Worm (Caenorhabditis elegans) whole organism, late embryonic: ENCODE results near the gene srz-72.

Experiments
- C38D4.7 ChIP-seq: fragments of 200-800 bp; sonication (Bioruptor generic); optimal IDR thresholded peaks from 2 replicates; lab custom pipeline; 2018; ENCODE audit warnings: mild to moderate bottlenecking, missing genetic modification characterization, moderate library complexity, missing compliant biosample characterization
- ahr-1 ChIP-seq: sonication (generic microtip); optimal IDR thresholded peaks from 2 replicates; lab custom pipeline; 2016; ENCODE audit warnings: missing genetic modification characterization, missing compliant biosample characterization
- ceh-18 ChIP-seq: sonication (generic microtip); optimal IDR thresholded peaks from 2 replicates; lab custom pipeline; 2016; ENCODE audit warnings: missing genetic modification characterization, missing compliant biosample characterization
- ceh-2 ChIP-seq: sonication (generic microtip); optimal IDR thresholded peaks from 2 replicates; lab custom pipeline; 2016; ENCODE audit warnings: missing genotype, missing genetic modification characterization, missing compliant biosample characterization
- ceh-30 ChIP-seq: fragments of 150-350 bp; optimal IDR thresholded peaks from 2 replicates; lab custom pipeline; 2014; ENCODE audit warnings: missing biosample characterization, missing genetic modification characterization
- ceh-45 ChIP-seq: fragments of 200-800 bp; sonication (Bioruptor generic); IDR thresholded peaks from 2 replicates; pipeline ENCODE4 v1.3.6; 2022; ENCODE audit warnings: missing genetic modification reagents, missing genetic modification characterization, missing compliant biosample characterization
- ceh-9 ChIP-seq: sonication (generic microtip); optimal IDR thresholded peaks from 2 replicates; lab custom pipeline; 2016; ENCODE audit warnings: mild to moderate bottlenecking, missing genetic modification characterization, inconsistent platforms, missing compliant biosample characterization
- dmd-4 ChIP-seq: sonication (generic microtip); optimal IDR thresholded peaks from 2 replicates; lab custom pipeline; 2016; ENCODE audit warnings: borderline replicate concordance, missing genetic modification characterization, missing compliant biosample characterization
- elt-4 ChIP-seq: sonication (generic microtip); optimal IDR thresholded peaks from 2 replicates; lab custom pipeline; 2016; ENCODE audit warnings: missing genetic modification characterization, missing compliant biosample characterization
- fax-1 ChIP-seq: sonication (generic microtip); optimal IDR thresholded peaks from 2 replicates; lab custom pipeline; 2016; ENCODE audit warnings: missing genotype, missing genetic modification characterization, missing compliant biosample characterization
- fkh-6 ChIP-seq: sonication (generic microtip); optimal IDR thresholded peaks from 2 replicates; lab custom pipeline; 2016; ENCODE audit warnings: missing genetic modification characterization, missing compliant biosample characterization
- hlh-13 ChIP-seq: fragments of 200-800 bp; sonication (Bioruptor generic); optimal IDR thresholded peaks from 2 replicates; lab custom pipeline; 2018; ENCODE audit warnings: mild to moderate bottlenecking, missing genetic modification characterization, missing compliant biosample characterization
- hlh-6 ChIP-seq: sonication (generic microtip); optimal IDR thresholded peaks from 2 replicates; lab custom pipeline; 2016; ENCODE audit warnings: missing genotype, missing genetic modification characterization, missing compliant biosample characterization
- lin-11 ChIP-seq: fragments of 200-800 bp; sonication (Bioruptor generic); optimal IDR thresholded peaks from 2 replicates; lab custom pipeline; 2018; ENCODE audit warnings: mild to moderate bottlenecking, missing genetic modification characterization, missing compliant biosample characterization
- madf-2 ChIP-seq: sonication (generic microtip); optimal IDR thresholded peaks from 2 replicates; lab custom pipeline; 2017; ENCODE audit warnings: missing genetic modification characterization, missing compliant biosample characterization
- mec-3 ChIP-seq: sonication (generic microtip); optimal IDR thresholded peaks from 2 replicates; lab custom pipeline; 2016; ENCODE audit warnings: borderline replicate concordance, missing genetic modification characterization, missing compliant biosample characterization
- nfya-1 ChIP-seq: sonication (generic microtip); optimal IDR thresholded peaks from 2 replicates; lab custom pipeline; 2017; ENCODE audit warnings: missing genetic modification characterization, mild to moderate bottlenecking, missing compliant biosample characterization, antibody characterized with exemption, moderate library complexity
- nhr-11 ChIP-seq: fragments of 150-350 bp; optimal IDR thresholded peaks from 2 replicates; lab custom pipeline; 2014; ENCODE audit warnings: missing biosample characterization, missing genetic modification characterization
- pag-3 ChIP-seq: sonication (generic microtip); optimal IDR thresholded peaks from 2 replicates; lab custom pipeline; 2016; ENCODE audit warnings: missing compliant biosample characterization, missing genetic modification characterization, borderline replicate concordance
- pax-1 ChIP-seq: fragments of 150-350 bp; optimal IDR thresholded peaks from 2 replicates; lab custom pipeline; 2014; ENCODE audit warnings: missing biosample characterization, missing genetic modification characterization
- pha-2 ChIP-seq: sonication (generic microtip); optimal IDR thresholded peaks from 2 replicates; lab custom pipeline; 2017; ENCODE audit warnings: mild to moderate bottlenecking, missing genetic modification characterization, missing compliant biosample characterization
- ref-2 ChIP-seq: sonication (generic microtip); optimal IDR thresholded peaks from 2 replicates; lab custom pipeline; 2016; ENCODE audit warnings: missing genetic modification characterization, missing compliant biosample characterization
- rnt-1 ChIP-seq: sonication (generic microtip); optimal IDR thresholded peaks from 2 replicates; lab custom pipeline; 2016; ENCODE audit warnings: missing genetic modification characterization, missing compliant biosample characterization
- sdc-2 ChIP-seq: sonication (generic microtip); optimal IDR thresholded peaks from 2 replicates; lab custom pipeline; 2016; ENCODE audit warnings: missing genotype, missing genetic modification characterization, missing compliant biosample characterization
- sox-4 ChIP-seq: sonication (generic microtip); optimal IDR thresholded peaks from 2 replicates; lab custom pipeline; 2017; ENCODE audit warnings: mild to moderate bottlenecking, missing genetic modification characterization, inconsistent platforms, missing compliant biosample characterization
- syd-9 ChIP-seq: sonication (generic microtip); optimal IDR thresholded peaks from 2 replicates; lab custom pipeline; 2016; ENCODE audit warnings: mild to moderate bottlenecking, missing genetic modification characterization, moderate library complexity, missing compliant biosample characterization
- unc-55 ChIP-seq: sonication (generic microtip); optimal IDR thresholded peaks from 2 replicates; lab custom pipeline; 2017; ENCODE audit warnings: missing biosample characterization, missing genetic modification reagents, missing genetic modification characterization
- unc-86 ChIP-seq: sonication (generic microtip); optimal IDR thresholded peaks from 2 replicates; lab custom pipeline; 2016; ENCODE audit warnings: missing genetic modification characterization, missing compliant biosample characterization
- zip-5 ChIP-seq: sonication (generic microtip); optimal IDR thresholded peaks from 2 replicates; lab custom pipeline; 2016; ENCODE audit warnings: missing genetic modification characterization, missing compliant biosample characterization
- ztf-16 ChIP-seq: sonication (generic microtip); optimal IDR thresholded peaks from 2 replicates; lab custom pipeline; 2017; ENCODE audit warnings: missing genetic modification characterization, missing compliant biosample characterization

The srz-72 gene

DNA sequence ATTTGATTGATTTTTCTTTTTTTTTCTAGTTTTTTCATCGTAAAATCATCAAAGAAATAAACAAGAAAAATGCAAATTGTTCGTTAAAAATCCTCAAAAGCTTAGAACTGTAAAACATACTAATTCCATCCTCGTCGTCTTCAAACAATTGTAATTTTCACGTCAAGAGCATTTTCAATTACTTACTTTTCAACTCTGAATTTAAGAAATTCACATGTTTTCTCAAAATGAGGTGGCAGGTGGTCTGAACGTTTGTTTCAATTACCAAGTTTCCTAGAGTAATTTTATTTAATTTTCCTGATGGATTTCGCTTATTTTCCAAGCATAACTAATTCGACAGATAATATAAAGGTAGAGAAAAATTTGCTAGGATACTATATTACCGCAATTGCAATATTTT lies 24.4 kb downstream of the srz-72 start, which contains the start of gene srz-104:
Gene srz-104 (plus strand): TSS at position 301 of the 400 bp plus-strand sequence.
- TF ChIP-seq fax-1 (tag; lab: Kevin White, UChicago) = no peak
- no peak for TF ChIP-seq hlh-13 (GFP tag; lab: Kevin White, UChicago)
- no peak for TF ChIP-seq ceh-30 (tag; lab: Kevin White, UChicago)
- TF ChIP-seq ceh-9 (tag; lab: Kevin White, UChicago) = no peak
- no peak for TF ChIP-seq ztf-16 (tag; lab: Kevin White, UChicago)
- TF ChIP-seq ceh-18 (tag; lab: Kevin White, UChicago) = no peak
- TF ChIP-seq dmd-4 (tag; lab: Kevin White, UChicago) = no peak
- TF ChIP-seq nhr-11 (tag; lab: Kevin White, UChicago) = no peak
- TF ChIP-seq C38D4.7 (GFP tag; lab: Kevin White, UChicago) = no peak
- TF ChIP-seq mec-3 = no peak
- no peak for TF ChIP-seq ref-2
- TF ChIP-seq ceh-45 (GFP tag; lab: Robert Waterston, UW) = no peak
- no peak for TF ChIP-seq ahr-1 (tag; lab: Kevin White, UChicago)
- TF ChIP-seq fkh-6 (tag; lab: Kevin White, UChicago) = no peak
- TF ChIP-seq, all 69 proteins: peak for 0

DNA sequence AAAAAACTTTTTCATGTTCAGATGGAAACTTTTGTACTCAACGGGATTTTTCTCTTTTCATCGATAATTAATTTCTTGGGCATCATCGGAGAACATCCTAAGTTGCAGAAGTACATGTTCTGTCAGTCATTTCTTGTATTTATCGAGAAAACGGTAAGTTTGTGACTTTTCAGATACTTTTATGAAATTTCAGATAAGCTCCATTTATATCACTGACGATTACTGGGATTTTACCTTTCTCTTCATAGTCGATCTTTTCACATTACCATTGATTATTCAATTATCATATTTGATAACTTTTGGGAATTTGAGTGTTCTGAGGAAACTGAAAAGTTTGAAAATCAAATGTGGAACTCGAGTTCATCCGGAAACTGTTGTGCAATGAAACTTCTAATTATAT lies 25.6 kb downstream of the srz-72 start, which contains the start of gene srz-105:
Gene srz-105 (plus strand): TSS at position 301 of the 400 bp plus-strand sequence.
- no peak for TF ChIP-seq unc-55 (GFP tag; lab: Kevin White, UChicago)
- no peak for TF ChIP-seq syd-9 (tag; lab: Kevin White, UChicago)
- TF ChIP-seq nfya-1 (tag; lab: Kevin White, UChicago) = no peak
- TF ChIP-seq lin-11 (tag; lab: Kevin White, UChicago) = no peak
- no peak for TF ChIP-seq pha-2 (tag; lab: Kevin White, UChicago)

DNA sequence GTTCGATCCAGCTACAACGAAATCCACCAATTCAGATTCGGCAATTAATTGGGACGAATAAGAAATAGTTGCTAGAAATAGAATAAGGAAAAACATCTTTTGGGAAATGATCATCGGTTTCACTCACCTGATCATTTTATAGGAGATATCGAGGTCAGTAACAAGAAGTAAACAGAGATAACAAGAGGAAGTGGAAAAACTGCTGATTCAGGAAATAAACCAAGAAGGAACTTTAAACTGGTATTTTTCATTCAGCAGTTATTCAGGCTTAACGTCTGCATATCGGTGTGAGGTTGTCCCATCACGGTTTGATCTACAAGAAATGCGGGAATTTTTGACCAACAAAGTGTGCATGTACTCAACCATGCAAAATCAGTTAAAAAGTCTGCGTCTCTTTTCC lies 29.6 kb downstream of the srz-72 start, which contains the start of gene K03D3.2:
Gene K03D3.2 (minus strand): TSS at position 101 of the 400 bp plus-strand sequence.
- TF ChIP-seq unc-86 (tag; lab: Kevin White, UChicago) (no peak), syd-9 (tag; lab: Kevin White, UChicago) (no peak), zip-5 (tag; lab: Kevin White, UChicago) (no peak)

DNA sequence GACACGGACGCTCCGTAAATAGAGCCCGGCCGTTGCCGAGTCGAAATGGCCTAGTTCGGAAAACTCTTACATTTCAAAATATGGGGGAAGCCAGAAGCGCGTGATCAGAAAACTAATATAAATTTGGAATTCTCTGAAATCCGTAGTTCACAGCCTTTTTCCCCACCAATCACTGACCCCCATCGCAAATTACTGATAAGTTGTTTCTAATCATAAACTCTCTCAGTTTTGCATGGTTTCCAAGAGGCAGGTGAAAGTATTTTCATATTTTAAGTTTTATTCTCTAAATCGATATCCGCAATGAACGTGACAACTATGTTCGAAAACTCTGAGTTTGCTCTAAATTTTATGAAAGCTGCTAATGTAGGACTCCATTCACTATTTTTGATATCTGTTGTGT lies 30.2 kb downstream of the srz-72 start, which contains the start of gene srz-74:
Gene srz-74 (plus strand): TSS at position 301 of the 400 bp plus-strand sequence.
- no peak for TF ChIP-seq ahr-1 (tag; lab: Kevin White, UChicago)
- TF ChIP-seq ceh-30 (tag; lab: Kevin White, UChicago) = no peak
- no peak for TF ChIP-seq fkh-6 (tag; lab: Kevin White, UChicago)

DNA sequence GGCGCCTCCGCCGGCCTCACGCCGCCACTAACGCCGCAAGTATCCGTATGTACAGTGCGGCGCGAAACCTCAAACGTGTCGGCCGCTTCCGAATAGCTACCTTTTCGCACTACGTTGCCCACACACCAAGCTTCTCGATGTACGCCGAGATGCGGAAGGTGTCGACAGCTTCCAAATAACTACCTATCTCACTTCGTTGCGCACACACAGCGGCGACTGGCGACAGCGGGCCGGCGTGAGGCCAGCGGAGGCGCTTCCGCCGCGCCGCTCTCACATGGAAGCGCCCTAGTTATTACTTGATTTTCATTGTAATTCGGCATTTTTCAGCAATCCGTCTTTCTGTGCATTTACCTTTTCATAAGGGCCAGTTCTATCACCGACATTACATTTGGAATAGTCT lies 31.6 kb downstream of the srz-72 start:
- peak; percentile 9 for TF ChIP-seq ref-2
- TF ChIP-seq pag-3 (tag; lab: Kevin White, UChicago) = no peak
- TF ChIP-seq sdc-2 (tag; lab: Kevin White, UChicago) = peak; percentile 4

DNA sequence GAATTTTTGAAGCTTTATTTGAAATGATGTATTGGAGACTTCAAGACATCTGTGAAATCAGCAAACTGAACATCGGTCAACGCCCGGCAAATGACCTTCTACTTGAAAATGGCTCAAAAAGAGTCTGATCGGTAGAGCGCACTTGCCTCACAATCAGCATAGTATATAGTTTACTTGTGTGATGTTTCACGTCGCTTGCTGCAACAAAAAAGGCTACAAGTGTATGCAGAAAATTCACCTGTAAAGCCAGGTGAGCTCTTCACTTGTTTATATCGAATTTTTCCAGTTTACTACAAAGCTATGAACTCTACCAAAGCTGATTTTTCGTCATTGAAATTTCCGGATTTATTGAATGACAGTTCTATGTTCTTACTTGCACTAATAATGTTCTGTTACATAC lies 33.6 kb downstream of the srz-72 start, which contains the start of gene srz-71:
Gene srz-71 (plus strand): TSS at position 301 of the 400 bp plus-strand sequence.
- TF ChIP-seq ceh-2 (tag; lab: Kevin White, UChicago) (no peak), ceh-30 (tag; lab: Kevin White, UChicago) (no peak), rnt-1 (tag; lab: Kevin White, UChicago) (no peak), lin-11 (tag; lab: Kevin White, UChicago) (no peak), pag-3 (tag; lab: Kevin White, UChicago) (no peak), unc-55 (GFP tag; lab: Kevin White, UChicago) (no peak)

DNA sequence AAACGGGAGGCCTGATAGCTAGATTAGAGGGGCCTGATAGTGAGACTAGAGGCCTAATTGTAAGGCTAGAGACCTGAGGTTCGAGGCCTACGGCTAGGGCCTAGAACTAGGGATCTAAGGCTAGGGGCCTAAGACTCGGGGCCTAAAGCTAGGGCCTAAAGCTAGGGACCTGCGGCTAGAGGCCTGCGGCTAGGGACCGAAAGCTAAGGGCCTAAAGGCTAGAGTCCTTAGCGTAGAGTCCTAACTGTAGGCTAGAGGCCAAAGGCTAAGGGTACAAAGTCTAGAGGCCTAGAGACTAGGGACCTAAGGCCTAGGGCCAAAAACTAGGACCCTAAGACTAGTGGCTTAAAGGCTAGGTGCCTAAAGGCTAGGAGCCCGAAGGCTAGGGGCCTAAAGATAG lies 34.2 kb downstream of the srz-72 start:
- TF ChIP-seq madf-2 (no peak), hlh-6 (tag; lab: Kevin White, UChicago) (no peak), mec-3 (no peak), pag-3 (tag; lab: Kevin White, UChicago) (no peak), pax-1 (no peak), ceh-9 (tag; lab: Kevin White, UChicago) (no peak), elt-4 (peak; percentile 62), sox-4 (tag; lab: Kevin White, UChicago) (no peak)
